Worm (Caenorhabditis elegans): ENCODE measurements around the gene clh-2.

Gene clh-2

ce11 chrII:11383058-11383457 is 31.4 kb downstream of the clh-2 start, which contains the start of the genes C33B4.5 and C33B4.4:
Gene C33B4.5 (plus strand): TSS chrII:11383327.
Gene C33B4.4 (minus strand): TSS chrII:11383442.
- TF ChIP-seq mab-5 (tag; optimal IDR thresholded peaks at IDR 0.05) (no peak), elt-3 (tag; optimal IDR thresholded peaks at IDR 0.05) (no peak), elt-1 (tag; optimal IDR thresholded peaks at IDR 0.05; ENCODE audit: borderline replicate concordance, insufficient read depth) (no peak), ztf-11 (tag; optimal IDR thresholded peaks at IDR 0.05) (no peak), sptf-1 (tag; optimal IDR thresholded peaks at IDR 0.05) (no peak), unc-39 (tag; optimal IDR thresholded peaks at IDR 0.05) (no peak), mep-1 (tag; optimal IDR thresholded peaks at IDR 0.05) (no peak), ceh-43 (GFP tag; optimal IDR thresholded peaks at IDR 0.05) (no peak), bed-3 (GFP tag; optimal IDR thresholded peaks at IDR 0.05) (no peak), hlh-1 (tag; optimal IDR thresholded peaks at IDR 0.05) (no peak), lsy-2 (tag; optimal IDR thresholded peaks at IDR 0.05) (no peak), unc-120 (tag; optimal IDR thresholded peaks at IDR 0.05; ENCODE audit: poor library complexity, severe bottlenecking) (no peak), cnd-1 (tag; optimal IDR thresholded peaks at IDR 0.05) (no peak), unc-62 (GFP tag; optimal IDR thresholded peaks at IDR 0.05) (no peak), ceh-83 (GFP tag; optimal IDR thresholded peaks at IDR 0.05) (no peak), ham-2 (GFP tag; optimal IDR thresholded peaks at IDR 0.05) (no peak), nhr-237 (tag; optimal IDR thresholded peaks at IDR 0.05) (no peak), nhr-28 (tag; optimal IDR thresholded peaks at IDR 0.05) (no peak), M03D4.4 (tag; optimal IDR thresholded peaks at IDR 0.05) (no peak)

ce11 chrII:11384099-11384498 is 32.4 kb downstream of the clh-2 start:
- TF ChIP-seq drap-1 (GFP tag; optimal IDR thresholded peaks at IDR 0.05) (no peak), elt-1 (tag; optimal IDR thresholded peaks at IDR 0.05; ENCODE audit: borderline replicate concordance, insufficient read depth) (no peak), unc-39 (tag; optimal IDR thresholded peaks at IDR 0.05) (no peak), blmp-1 (tag; optimal IDR thresholded peaks at IDR 0.05) (no peak), snpc-4 (tag; optimal IDR thresholded peaks at IDR 0.05) (no peak), lsy-2 (tag; optimal IDR thresholded peaks at IDR 0.05) (no peak), mab-5 (tag; optimal IDR thresholded peaks at IDR 0.05) (no peak), lin-13 (tag; optimal IDR thresholded peaks at IDR 0.05) (no peak), tbx-8 (GFP tag; optimal IDR thresholded peaks at IDR 0.05) (no peak), zip-8 (tag; optimal IDR thresholded peaks at IDR 0.05) (no peak), lin-32 (GFP tag; optimal IDR thresholded peaks at IDR 0.05) (no peak), pha-4 (tag; optimal IDR thresholded peaks at IDR 0.05) (no peak), flh-1 (GFP tag; optimal IDR thresholded peaks at IDR 0.05) (no peak), nhr-2 (tag; optimal IDR thresholded peaks at IDR 0.05) (no peak), M03D4.4 (tag; optimal IDR thresholded peaks at IDR 0.05) (no peak)

ce11 chrII:11386950-11387349 is 35.3 kb downstream of the clh-2 start:
- no peak for TF ChIP-seq ceh-39 (tag; optimal IDR thresholded peaks at IDR 0.05)
- no peak for TF ChIP-seq unc-39 (tag; optimal IDR thresholded peaks at IDR 0.05)
- no peak for TF ChIP-seq ceh-83 (GFP tag; optimal IDR thresholded peaks at IDR 0.05)
- no peak for TF ChIP-seq M03D4.4 (tag; optimal IDR thresholded peaks at IDR 0.05)

ce11 chrII:11390865-11391264 is 39.2 kb downstream of the clh-2 start, which contains the start of gene shn-1:
Gene shn-1 (minus strand): TSS chrII:11390965.
- TF ChIP-seq mep-1 (tag; optimal IDR thresholded peaks at IDR 0.05) (no peak), flh-1 (GFP tag; optimal IDR thresholded peaks at IDR 0.05) (no peak), ceh-83 (GFP tag; optimal IDR thresholded peaks at IDR 0.05) (no peak), zip-8 (tag; optimal IDR thresholded peaks at IDR 0.05) (no peak), drap-1 (GFP tag; optimal IDR thresholded peaks at IDR 0.05) (no peak), blmp-1 (tag; optimal IDR thresholded peaks at IDR 0.05) (no peak), nhr-237 (tag; optimal IDR thresholded peaks at IDR 0.05) (no peak), nhr-2 (tag; optimal IDR thresholded peaks at IDR 0.05) (no peak), elt-1 (tag; optimal IDR thresholded peaks at IDR 0.05; ENCODE audit: borderline replicate concordance, insufficient read depth) (no peak), ham-2 (GFP tag; optimal IDR thresholded peaks at IDR 0.05) (no peak), elt-3 (tag; optimal IDR thresholded peaks at IDR 0.05) (no peak), mab-5 (tag; optimal IDR thresholded peaks at IDR 0.05) (no peak), ceh-43 (GFP tag; optimal IDR thresholded peaks at IDR 0.05) (no peak), cnd-1 (tag; optimal IDR thresholded peaks at IDR 0.05) (no peak), ces-1 (GFP tag; optimal IDR thresholded peaks at IDR 0.05) (no peak)

ce11 chrII:11392390-11392789 is 40.7 kb downstream of the clh-2 start:
- TF ChIP-seq unc-120 (tag; optimal IDR thresholded peaks at IDR 0.05; ENCODE audit: poor library complexity, severe bottlenecking) (no peak), pha-4 (tag; optimal IDR thresholded peaks at IDR 0.05) (no peak), snpc-4 (tag; optimal IDR thresholded peaks at IDR 0.05) (no peak), mep-1 (tag; optimal IDR thresholded peaks at IDR 0.05) (no peak), sem-2 (GFP tag; optimal IDR thresholded peaks at IDR 0.05) (no peak), blmp-1 (tag; optimal IDR thresholded peaks at IDR 0.05) (no peak), zip-8 (tag; optimal IDR thresholded peaks at IDR 0.05) (no peak), ceh-83 (GFP tag; optimal IDR thresholded peaks at IDR 0.05) (no peak), unc-62 (GFP tag; optimal IDR thresholded peaks at IDR 0.05) (no peak), ztf-11 (tag; optimal IDR thresholded peaks at IDR 0.05) (no peak), tbx-8 (GFP tag; optimal IDR thresholded peaks at IDR 0.05) (no peak), elt-1 (tag; optimal IDR thresholded peaks at IDR 0.05; ENCODE audit: borderline replicate concordance, insufficient read depth) (no peak)

All from whole organism, mixed stage, embryonic.